Worm (Caenorhabditis elegans): ENCODE data around the gene ZK381.8.

- TF ChIP-seq nhr-237 (tag; optimal IDR thresholded peaks at IDR 0.05) (no peak), ama-1 (optimal IDR thresholded peaks at IDR 0.05) (no peak), nhr-48 (tag; optimal IDR thresholded peaks at IDR 0.05) (no peak), T20F7.1 (GFP tag; optimal IDR thresholded peaks at IDR 0.05) (no peak), fos-1 (tag; optimal IDR thresholded peaks at IDR 0.05) (no peak)
Observed at ce11 chrIV:6937548-6937947, 32.6 kb downstream of the ZK381.8 start, which contains the start of gene npr-12.
